Worm (Caenorhabditis elegans): Measurements from ENCODE around the gene sdz-31.
A peak's percentile ranks its signal among the peaks of the same experiment; 100 is the strongest.

DNA sequence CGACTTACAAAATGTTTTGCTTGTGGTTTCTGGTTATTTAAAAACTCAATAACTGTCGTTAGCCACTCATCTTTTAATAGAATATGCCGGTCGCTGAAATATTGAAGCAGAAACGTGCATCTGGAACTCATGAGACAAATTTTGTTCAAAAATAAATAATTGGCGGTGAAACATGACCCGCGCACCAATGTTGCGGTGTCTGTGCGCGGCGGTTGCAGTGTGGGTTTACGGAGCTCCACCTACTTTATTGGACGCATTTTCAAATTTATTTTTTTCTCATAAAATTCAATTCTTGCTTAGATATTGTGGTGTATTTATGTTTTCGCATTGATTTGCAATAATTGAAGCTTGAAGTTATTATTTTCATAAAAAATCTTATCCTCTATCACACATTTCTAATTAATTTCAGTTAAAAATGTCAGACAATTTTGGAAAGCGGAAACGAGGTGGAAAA, 50.7 kb downstream of the sdz-31 start, which contains the start of the genes rmh-2 and suds-3:
- TF ChIP-seq nhr-21 (tag; optimal IDR thresholded peaks at IDR 0.05): peak; percentile 9
- TF ChIP-seq unc-39 (tag; optimal IDR thresholded peaks at IDR 0.05): no peak
- TF ChIP-seq nhr-11 (tag; optimal IDR thresholded peaks at IDR 0.05): no peak
- TF ChIP-seq blmp-1 (tag; optimal IDR thresholded peaks at IDR 0.05; ENCODE audit: insufficient read depth): no peak
- TF ChIP-seq ceh-82 (tag; optimal IDR thresholded peaks at IDR 0.05): no peak
- TF ChIP-seq lin-13 (GFP tag; optimal IDR thresholded peaks at IDR 0.05): peak; percentile 1
- TF ChIP-seq mbf-1 (tag; optimal IDR thresholded peaks at IDR 0.05): no peak
- TF ChIP-seq nhr-25 (tag; optimal IDR thresholded peaks at IDR 0.05): no peak
- TF ChIP-seq unc-55 (GFP tag; optimal IDR thresholded peaks at IDR 0.05): peak; percentile 70

Data from whole organism, L2 larva.